Fruit fly (Drosophila melanogaster) whole organism, embryonic: ENCODE data around the gene Ndae1.

Source experiments
- Atf-2 ChIP-seq: fragments of 200-800 bp; sonication (Bioruptor generic); optimal IDR thresholded peaks from 2 replicates; lab custom pipeline; 2016; ENCODE audit warnings: missing biosample characterization, missing genetic modification characterization
- Bgb ChIP-seq: fragments of 200-800 bp; sonication (Bioruptor generic); IDR thresholded peaks from 2 replicates; pipeline ENCODE4 v1.3.6; 2022; ENCODE audit warnings: missing biosample characterization, missing genetic modification characterization; ENCODE audit not compliant: partially characterized antibody
- C15 ChIP-seq: fragments of 200-800 bp; sonication (Bioruptor generic); IDR thresholded peaks from 3 replicates; pipeline ENCODE4 v1.3.6; 2022; ENCODE audit warnings: missing biosample characterization, missing genetic modification characterization
- CG10274 ChIP-seq: fragments of 200-800 bp; sonication (Bioruptor generic); optimal IDR thresholded peaks from 3 replicates; lab custom pipeline; 2017; ENCODE audit warnings: missing biosample characterization, mild to moderate bottlenecking, missing genetic modification characterization
- CG11398 ChIP-seq: fragments of 200-800 bp; sonication (Bioruptor generic); optimal IDR thresholded peaks from 2 replicates; lab custom pipeline; 2016; ENCODE audit warnings: missing biosample characterization, missing genetic modification characterization
- CG11695 ChIP-seq: fragments of 200-800 bp; sonication (Bioruptor generic); IDR thresholded peaks from 3 replicates; pipeline ENCODE4 v1.3.6; 2022; ENCODE audit warnings: missing biosample characterization, missing genetic modification characterization
- CG12155 ChIP-seq: fragments of 200-800 bp; sonication (Bioruptor generic); optimal IDR thresholded peaks from 3 replicates; lab custom pipeline; 2016; ENCODE audit warnings: missing biosample characterization, missing genetic modification characterization
- CG13894 ChIP-seq: fragments of 200-800 bp; sonication (Bioruptor generic); optimal IDR thresholded peaks from 3 replicates; lab custom pipeline; 2018; ENCODE audit warnings: missing biosample characterization, mild to moderate bottlenecking, missing genetic modification characterization, moderate library complexity
- CG14667 ChIP-seq: fragments of 200-800 bp; sonication (Bioruptor generic); IDR thresholded peaks from 2 replicates; pipeline ENCODE4 v1.3.6; 2022; ENCODE audit warnings: missing biosample characterization, missing genetic modification characterization
- CG14860 ChIP-seq: fragments of 200-800 bp; sonication (Bioruptor generic); IDR thresholded peaks from 3 replicates; pipeline ENCODE4 v1.3.6; 2022; ENCODE audit warnings: missing biosample characterization, missing genetic modification characterization; ENCODE audit not compliant: partially characterized antibody
- CG17829 ChIP-seq: fragments of 200-800 bp; optimal IDR thresholded peaks from 2 replicates; lab custom pipeline; 2019; ENCODE audit warnings: missing biosample characterization, mild to moderate bottlenecking, missing genetic modification characterization, moderate library complexity
- CG18619 ChIP-seq: fragments of 200-800 bp; sonication (Bioruptor generic); optimal IDR thresholded peaks from 3 replicates; lab custom pipeline; 2017; ENCODE audit warnings: missing biosample characterization, mild to moderate bottlenecking, missing genetic modification characterization
- CG18764 ChIP-seq: fragments of 200-800 bp; sonication (Bioruptor generic); optimal IDR thresholded peaks from 3 replicates; lab custom pipeline; 2016; ENCODE audit warnings: missing biosample characterization, missing genetic modification characterization
- CG30431 ChIP-seq: fragments of 200-800 bp; sonication (Bioruptor generic); optimal IDR thresholded peaks from 2 replicates; lab custom pipeline; 2017; ENCODE audit warnings: missing biosample characterization, missing genetic modification characterization
- CG32532 ChIP-seq: fragments of 200-800 bp; sonication (Bioruptor generic); IDR thresholded peaks from 2 replicates; pipeline ENCODE4 v1.3.6; 2022; ENCODE audit warnings: missing biosample characterization, missing genetic modification characterization
- CG42726 ChIP-seq: fragments of 200-800 bp; sonication (Bioruptor generic); IDR thresholded peaks from 2 replicates; pipeline ENCODE4 v1.3.6; 2022; ENCODE audit warnings: missing biosample characterization, missing genetic modification characterization; ENCODE audit not compliant: partially characterized antibody
- CG4360 ChIP-seq: fragments of 200-800 bp; sonication (Bioruptor generic); IDR thresholded peaks from 2 replicates; pipeline ENCODE4 v1.3.6; 2022; ENCODE audit warnings: missing biosample characterization, missing genetic modification characterization
- CG4404 ChIP-seq: fragments of 200-800 bp; sonication (Bioruptor generic); IDR thresholded peaks from 2 replicates; pipeline ENCODE4 v1.3.6; 2022; ENCODE audit warnings: missing biosample characterization, missing genetic modification characterization
- CG6654 ChIP-seq: fragments of 200-800 bp; sonication (Bioruptor generic); optimal IDR thresholded peaks from 2 replicates; lab custom pipeline; 2017; ENCODE audit warnings: missing biosample characterization, mild to moderate bottlenecking, missing genetic modification characterization
- CG7839 ChIP-seq: fragments of 200-800 bp; sonication (Bioruptor generic); optimal IDR thresholded peaks from 3 replicates; lab custom pipeline; 2018; ENCODE audit warnings: missing biosample characterization, mild to moderate bottlenecking, missing genetic modification characterization, moderate library complexity
- CG8388 ChIP-seq: fragments of 200-800 bp; sonication (Bioruptor generic); optimal IDR thresholded peaks from 2 replicates; lab custom pipeline; 2019; ENCODE audit warnings: missing biosample characterization, mild to moderate bottlenecking, missing genetic modification characterization, moderate library complexity
- Camta ChIP-seq: fragments of 200-800 bp; sonication (Bioruptor generic); optimal IDR thresholded peaks from 2 replicates; lab custom pipeline; 2016; ENCODE audit warnings: missing biosample characterization, missing genetic modification characterization
- Chrac-16 ChIP-seq: fragments of 200-800 bp; sonication (Bioruptor generic); optimal IDR thresholded peaks from 3 replicates; lab custom pipeline; 2016; ENCODE audit warnings: missing biosample characterization, missing genetic modification characterization
- D ChIP-seq, 2 experiments: fragments of 200-800 bp in 1 of 2; fragments of >200 bp in 1 of 2; sonication (Bioruptor generic) in 1 of 2; optimal IDR thresholded peaks; 2 replicates in 1 of 2; 3 replicates in 1 of 2; lab custom pipeline; 2017; ENCODE audit warnings: mild to moderate bottlenecking in 1 of 2, missing biosample characterization in 1 of 2, missing genetic modification characterization in 1 of 2, missing genetic modification reagents in 1 of 2
- H2.0 ChIP-seq: fragments of 200-800 bp; sonication (Bioruptor generic); IDR thresholded peaks from 2 replicates; pipeline ENCODE4 v1.3.6; 2022; ENCODE audit warnings: missing biosample characterization, missing genetic modification characterization
- Hr39 ChIP-seq: fragments of >200 bp; optimal IDR thresholded peaks from 2 replicates; lab custom pipeline; 2017
- MTF-1 ChIP-seq: fragments of 200-800 bp; sonication (Bioruptor generic); optimal IDR thresholded peaks from 2 replicates; lab custom pipeline; 2018; ENCODE audit warnings: missing biosample characterization, mild to moderate bottlenecking, missing genetic modification characterization, borderline replicate concordance
- Mrtf ChIP-seq: fragments of 200-800 bp; sonication (Bioruptor generic); IDR thresholded peaks from 3 replicates; pipeline ENCODE4 v1.3.6; 2022; ENCODE audit warnings: missing biosample characterization, missing genetic modification characterization
- Pdp1 ChIP-seq, 2 experiments: fragments of 200-800 bp; sonication (Bioruptor generic); optimal IDR thresholded peaks; 3 replicates each; lab custom pipeline; 2016; ENCODE audit warnings: missing biosample characterization in 2 of 2, missing genetic modification characterization in 2 of 2, mild to moderate bottlenecking in 1 of 2, moderate library complexity in 1 of 2
- Scr ChIP-seq: fragments of 200-800 bp; sonication (Bioruptor generic); IDR thresholded peaks from 2 replicates; pipeline ENCODE4 v1.3.6; 2022; ENCODE audit warnings: missing biosample characterization, missing genetic modification characterization; ENCODE audit not compliant: partially characterized antibody
- Six4 ChIP-seq: fragments of 200-800 bp; sonication (Bioruptor generic); optimal IDR thresholded peaks from 2 replicates; lab custom pipeline; 2016; ENCODE audit warnings: missing biosample characterization, missing genetic modification characterization
- Spps ChIP-seq: fragments of 200-800 bp; sonication (Bioruptor generic); optimal IDR thresholded peaks from 2 replicates; lab custom pipeline; 2018; ENCODE audit warnings: missing biosample characterization, mild to moderate bottlenecking, missing genetic modification characterization
- TFAM ChIP-seq: fragments of 200-800 bp; sonication (Bioruptor generic); optimal IDR thresholded peaks from 2 replicates; lab custom pipeline; 2017; ENCODE audit warnings: missing biosample characterization, missing genetic modification characterization, inconsistent platforms
- cas ChIP-seq: fragments of 200-800 bp; sonication (Bioruptor generic); IDR thresholded peaks from 2 replicates; pipeline ENCODE4 v1.3.6; 2022; ENCODE audit warnings: missing biosample characterization, missing genetic modification characterization
- chif ChIP-seq, 2 experiments: fragments of 200-800 bp; sonication (Bioruptor generic); optimal IDR thresholded peaks; 3 replicates each; lab custom pipeline; 2016; ENCODE audit warnings: missing biosample characterization in 2 of 2, missing genetic modification characterization in 2 of 2
- ci ChIP-seq: fragments of 200-800 bp; sonication (Bioruptor generic); IDR thresholded peaks from 3 replicates; pipeline ENCODE4 v1.3.6; 2022; ENCODE audit warnings: missing biosample characterization, missing genetic modification characterization
- dpn ChIP-seq, 2 experiments: fragments of 200-800 bp; sonication (Bioruptor generic); optimal IDR thresholded peaks; 3 replicates each; lab custom pipeline; 2016; ENCODE audit warnings: missing biosample characterization in 2 of 2, missing genetic modification characterization in 2 of 2
- dysf ChIP-seq: fragments of 200-800 bp; sonication (Bioruptor generic); IDR thresholded peaks from 3 replicates; pipeline ENCODE4 v1.3.6; 2022; ENCODE audit warnings: missing biosample characterization, missing genetic modification characterization
- eve ChIP-seq, 2 experiments: fragments of >200 bp; optimal IDR thresholded peaks; 2 replicates each; lab custom pipeline; 2017; ENCODE audit warnings: missing biosample characterization in 2 of 2, missing genetic modification characterization in 2 of 2
- gcm ChIP-seq: fragments of 200-800 bp; sonication (Bioruptor generic); optimal IDR thresholded peaks from 2 replicates; lab custom pipeline; 2019; ENCODE audit warnings: missing biosample characterization, mild to moderate bottlenecking, missing genetic modification characterization, moderate library complexity
- hkb ChIP-seq, 2 experiments: fragments of 200-800 bp in 1 of 2; fragments of >200 bp in 1 of 2; sonication (Bioruptor generic) in 1 of 2; IDR thresholded peaks in 1 of 2; optimal IDR thresholded peaks in 1 of 2; 2 replicates each; pipeline versions ENCODE4 v1.3.6 to Lab custom; 2017 to 2022; ENCODE audit warnings: missing biosample characterization in 1 of 2, missing genetic modification characterization in 1 of 2
- nerfin-1 ChIP-seq: fragments of 200-800 bp; sonication (Bioruptor generic); optimal IDR thresholded peaks from 3 replicates; lab custom pipeline; 2019; ENCODE audit warnings: missing biosample characterization, mild to moderate bottlenecking, missing genetic modification characterization, moderate library complexity
- peb ChIP-seq: fragments of 200-800 bp; sonication (Bioruptor generic); IDR thresholded peaks from 2 replicates; pipeline ENCODE4 v1.3.6; 2022; ENCODE audit warnings: missing biosample characterization, missing genetic modification characterization
- sens ChIP-seq: fragments of 200-800 bp; sonication (Bioruptor generic); peaks from one replicate; lab custom pipeline; 2016; ENCODE audit warnings: missing biosample characterization, missing genetic modification characterization
- so ChIP-seq: fragments of 200-800 bp; sonication (Bioruptor generic); IDR thresholded peaks from 3 replicates; pipeline ENCODE4 v1.3.6; 2022; ENCODE audit warnings: missing biosample characterization, missing genetic modification characterization
- stwl ChIP-seq: fragments of 200-800 bp; sonication (Bioruptor generic); optimal IDR thresholded peaks from 3 replicates; lab custom pipeline; 2018; ENCODE audit warnings: missing biosample characterization, mild to moderate bottlenecking, missing genetic modification characterization, moderate library complexity
- sug ChIP-seq: fragments of 200-800 bp; optimal IDR thresholded peaks from 2 replicates; lab custom pipeline; 2019; ENCODE audit warnings: missing biosample characterization, mild to moderate bottlenecking, missing genetic modification characterization, moderate library complexity
- tgo ChIP-seq: fragments of 200-800 bp; sonication (Bioruptor generic); IDR thresholded peaks from 3 replicates; pipeline ENCODE4 v1.3.6; 2022; ENCODE audit warnings: missing biosample characterization, missing genetic modification characterization
- tio ChIP-seq: fragments of 200-800 bp; sonication (Bioruptor generic); optimal IDR thresholded peaks from 2 replicates; lab custom pipeline; 2017; ENCODE audit warnings: missing biosample characterization, missing genetic modification characterization, inconsistent platforms
- vnd ChIP-seq: fragments of 200-800 bp; sonication (Bioruptor generic); IDR thresholded peaks from 3 replicates; pipeline ENCODE4 v1.3.6; 2022; ENCODE audit warnings: missing biosample characterization, missing genetic modification characterization; ENCODE audit not compliant: partially characterized antibody

The Ndae1 gene

dm6 chr2L:7261989-7262388, 12.8 kb upstream of the Ndae1 start (continued):
- TF ChIP-seq CG14860 = no peak
- peak; percentile 13 for TF ChIP-seq Chrac-16 (GFP tag; lab: Kevin White, UChicago)
- TF ChIP-seq CG42726 = no peak
- peak; percentile 73 for TF ChIP-seq CG8388 (GFP tag; lab: Kevin White, UChicago)
- TF ChIP-seq stwl (tag; lab: Kevin White, UChicago) = no peak
- peak; percentile 18; the same call in 1 of the 3 replicates for TF ChIP-seq so
- no peak for TF ChIP-seq sug
- TF ChIP-seq sens (GFP tag; lab: Kevin White, UChicago) = peak; percentile 97
- TF ChIP-seq tgo (GFP tag; lab: Robert Waterston, UW) = peak; percentile 40; the same call in 1 of the 3 replicates
- no peak for TF ChIP-seq CG4360 (GFP tag; lab: Robert Waterston, UW)
- TF ChIP-seq CG6654 = no peak
- TF ChIP-seq CG14667 = no peak
- TF ChIP-seq cas (GFP tag; lab: Robert Waterston, UW) = no peak
- peak; percentile 58 for TF ChIP-seq nerfin-1 (tag; lab: Kevin White, UChicago)
- no peak for TF ChIP-seq MTF-1 (GFP tag; lab: Kevin White, UChicago)
- TF ChIP-seq TFAM (GFP tag; lab: Kevin White, UChicago) = no peak
- TF ChIP-seq C15 (GFP tag; lab: Robert Waterston, UW) = no peak
- TF ChIP-seq dpn (GFP tag; optimal IDR thresholded peaks at IDR 0.05; lab: Kevin White, UChicago) = peak; percentile 37 to 45
- TF ChIP-seq Scr (GFP tag; lab: Robert Waterston, UW) = no peak
- peak; percentile 4 for TF ChIP-seq Camta (GFP tag; lab: Kevin White, UChicago)
- TF ChIP-seq CG32532 = 0 out of 2 replicates have a peak, but pooled peaks have one; percentile 6
- peak; percentile 33 for TF ChIP-seq tio (GFP tag; lab: Kevin White, UChicago)
- TF ChIP-seq Bgb (GFP tag; lab: Robert Waterston, UW) = no peak
- peak; percentile 83 for TF ChIP-seq ci (GFP tag; lab: Robert Waterston, UW)
- TF ChIP-seq CG18764 (GFP tag; lab: Kevin White, UChicago) = no peak
- TF ChIP-seq H2.0 = no peak
- no peak for TF ChIP-seq CG11695
- TF ChIP-seq Atf-2 (GFP tag; lab: Kevin White, UChicago) = no peak
- no peak for TF ChIP-seq CG4404
- peak; percentile 37 for TF ChIP-seq Spps (tag; lab: Kevin White, UChicago)
- TF ChIP-seq vnd (GFP tag; lab: Robert Waterston, UW) = no peak
- TF ChIP-seq CG18619 (GFP tag; lab: Kevin White, UChicago) = peak; percentile 22
- TF ChIP-seq eve (GFP tag; optimal IDR thresholded peaks at IDR 0.05; lab: Kevin White, UChicago) = peak in 1 of 2 experiments; percentile 66
- TF ChIP-seq chif (GFP tag; optimal IDR thresholded peaks at IDR 0.05; lab: Kevin White, UChicago) = peak; percentile 24 to 46
- TF ChIP-seq D (optimal IDR thresholded peaks at IDR 0.05; lab: Kevin White, UChicago) = no peak
- TF ChIP-seq D (GFP tag; optimal IDR thresholded peaks at IDR 0.05; lab: Kevin White, UChicago) = peak; percentile 59
- peak; percentile 65 for TF ChIP-seq CG7839 (tag; lab: Kevin White, UChicago)
- TF ChIP-seq CG30431 (GFP tag; lab: Kevin White, UChicago) = peak; percentile 23
- no peak for TF ChIP-seq Mrtf (GFP tag; lab: Robert Waterston, UW)
- no peak for TF ChIP-seq CG11398 (GFP tag; lab: Kevin White, UChicago)
- TF ChIP-seq peb (GFP tag; lab: Robert Waterston, UW) = no peak
- TF ChIP-seq Pdp1 (GFP tag; optimal IDR thresholded peaks at IDR 0.05; lab: Kevin White, UChicago) = peak in 1 of 2 experiments; percentile 20
- no peak for TF ChIP-seq CG10274 (GFP tag; lab: Kevin White, UChicago)
- TF ChIP-seq Six4 (GFP tag; lab: Kevin White, UChicago) = peak; percentile 24
- TF ChIP-seq hkb (optimal IDR thresholded peaks at IDR 0.05; lab: Kevin White, UChicago) = no peak
- TF ChIP-seq hkb (GFP tag; IDR thresholded peaks at IDR 0.05; lab: Robert Waterston, UW) = peak; percentile 59
- peak; percentile 40 for TF ChIP-seq gcm
- TF ChIP-seq Hr39 (lab: Kevin White, UChicago) = no peak
- no peak for TF ChIP-seq CG13894
- 0 out of 3 replicates have a peak, but pooled peaks have one; percentile 52 for TF ChIP-seq dysf (GFP tag; lab: Robert Waterston, UW)
- peak; percentile 58 for TF ChIP-seq CG17829
- TF ChIP-seq CG12155 (GFP tag; lab: Kevin White, UChicago) = no peak
